Fruit fly (Drosophila melanogaster) whole organism, embryonic: ENCODE measurements around the gene puc.

ENCODE experiments used
- Aef1 ChIP-seq: fragments of 200-800 bp; sonication (Bioruptor generic); IDR thresholded peaks from 3 replicates; pipeline ENCODE4 v1.3.6; 2022; ENCODE audit warnings: missing biosample characterization, missing genetic modification characterization
- B-H1 ChIP-seq: fragments of 200-800 bp; sonication (Bioruptor generic); IDR thresholded peaks from 3 replicates; pipeline ENCODE4 v1.3.6; 2022; ENCODE audit warnings: missing biosample characterization, missing genetic modification characterization
- Blimp-1 ChIP-seq: fragments of 200-800 bp; sonication (Bioruptor generic); optimal IDR thresholded peaks from 3 replicates; lab custom pipeline; 2018; ENCODE audit warnings: missing biosample characterization, missing genetic modification characterization, mild to moderate bottlenecking, moderate library complexity, missing genetic modification reagents
- CG10543 ChIP-seq: fragments of 200-800 bp; sonication (Bioruptor generic); optimal IDR thresholded peaks from 3 replicates; lab custom pipeline; 2017; ENCODE audit warnings: missing biosample characterization, mild to moderate bottlenecking, missing genetic modification characterization, moderate library complexity
- CG11456 ChIP-seq: fragments of 200-800 bp; sonication (Bioruptor generic); IDR thresholded peaks from 3 replicates; pipeline ENCODE4 v1.3.6; 2022; ENCODE audit warnings: missing biosample characterization, missing genetic modification characterization
- CG12104 ChIP-seq: fragments of 200-800 bp; sonication (Bioruptor generic); optimal IDR thresholded peaks from 3 replicates; lab custom pipeline; 2016; ENCODE audit warnings: missing biosample characterization, missing genetic modification characterization
- CG13775 ChIP-seq: fragments of 200-800 bp; sonication (Bioruptor generic); optimal IDR thresholded peaks from 3 replicates; lab custom pipeline; 2017; ENCODE audit warnings: missing biosample characterization, mild to moderate bottlenecking, missing genetic modification characterization
- CG14441 ChIP-seq: fragments of 200-800 bp; sonication (Bioruptor generic); IDR thresholded peaks from 2 replicates; pipeline ENCODE4 v1.3.6; 2022; ENCODE audit warnings: missing biosample characterization, missing genetic modification characterization
- CG15011 ChIP-seq: fragments of 200-800 bp; sonication (Bioruptor generic); optimal IDR thresholded peaks from 3 replicates; lab custom pipeline; 2018; ENCODE audit warnings: missing biosample characterization, mild to moderate bottlenecking, missing genetic modification characterization
- CG15479 ChIP-seq: fragments of 200-800 bp; sonication (Bioruptor generic); optimal IDR thresholded peaks from 3 replicates; lab custom pipeline; 2019; ENCODE audit warnings: missing biosample characterization, mild to moderate bottlenecking, missing genetic modification characterization, moderate library complexity
- CG16779 ChIP-seq: fragments of 200-800 bp; sonication (Bioruptor generic); IDR thresholded peaks from 2 replicates; pipeline ENCODE4 v1.3.6; 2022; ENCODE audit warnings: missing biosample characterization, missing genetic modification characterization
- CG18599 ChIP-seq: fragments of 200-800 bp; sonication (Bioruptor generic); optimal IDR thresholded peaks from 3 replicates; lab custom pipeline; 2017; ENCODE audit warnings: missing biosample characterization, missing genetic modification characterization, mild to moderate bottlenecking, moderate library complexity, missing genetic modification reagents
- CG2199 ChIP-seq: fragments of 200-800 bp; sonication (Bioruptor generic); IDR thresholded peaks from 3 replicates; pipeline ENCODE4 v1.3.6; 2022; ENCODE audit warnings: missing biosample characterization, missing genetic modification characterization
- CG3281 ChIP-seq: fragments of 200-800 bp; sonication (Bioruptor generic); optimal IDR thresholded peaks from 3 replicates; lab custom pipeline; 2017; ENCODE audit warnings: missing biosample characterization, mild to moderate bottlenecking, missing genetic modification characterization
- CG4854 ChIP-seq: fragments of 200-800 bp; sonication (Bioruptor generic); optimal IDR thresholded peaks from 2 replicates; lab custom pipeline; 2016; ENCODE audit warnings: missing biosample characterization, missing genetic modification characterization, inconsistent platforms
- CG7357 ChIP-seq: fragments of 200-800 bp; sonication (Bioruptor generic); IDR thresholded peaks from 3 replicates; pipeline ENCODE4 v1.3.6; 2022; ENCODE audit warnings: missing biosample characterization, missing genetic modification characterization
- CG7963 ChIP-seq: fragments of 200-800 bp; sonication (Bioruptor generic); IDR thresholded peaks from 3 replicates; pipeline ENCODE4 v1.3.6; 2022; ENCODE audit warnings: missing biosample characterization, missing genetic modification characterization; ENCODE audit not compliant: partially characterized antibody
- CG8281 ChIP-seq: fragments of 200-800 bp; sonication (Bioruptor generic); optimal IDR thresholded peaks from 2 replicates; lab custom pipeline; 2018; ENCODE audit warnings: missing biosample characterization, mild to moderate bottlenecking, missing genetic modification characterization, moderate library complexity
- CG8924 ChIP-seq: fragments of 200-800 bp; optimal IDR thresholded peaks from 3 replicates; lab custom pipeline; 2019; ENCODE audit warnings: missing biosample characterization, mild to moderate bottlenecking, missing genetic modification characterization, moderate library complexity
- D19A ChIP-seq: fragments of 200-800 bp; optimal IDR thresholded peaks from 3 replicates; lab custom pipeline; 2019; ENCODE audit warnings: missing biosample characterization, mild to moderate bottlenecking, missing genetic modification characterization, moderate library complexity
- Eip74EF ChIP-seq, 2 experiments: fragments of 200-800 bp in 1 of 2; fragments of >200 bp in 1 of 2; sonication (Bioruptor generic) in 1 of 2; optimal IDR thresholded peaks; 2 replicates each; lab custom pipeline; 2017 to 2019; ENCODE audit warnings: missing biosample characterization in 2 of 2, missing genetic modification characterization in 2 of 2, mild to moderate bottlenecking in 1 of 2, moderate library complexity in 1 of 2
- Fer2 ChIP-seq: fragments of 200-800 bp; sonication (Bioruptor generic); optimal IDR thresholded peaks from 2 replicates; lab custom pipeline; 2018; ENCODE audit warnings: missing biosample characterization, mild to moderate bottlenecking, missing genetic modification characterization, moderate library complexity
- GATAe ChIP-seq: fragments of 200-800 bp; sonication (Bioruptor generic); conservative IDR thresholded peaks from 2 replicates; pipeline ENCODE4 v1.3.6; 2022; ENCODE audit warnings: missing biosample characterization, missing genetic modification characterization
- Hr78 ChIP-seq, 2 experiments: fragments of 200-800 bp in 1 of 2; fragments of >200 bp in 1 of 2; sonication (Bioruptor generic) in 1 of 2; optimal IDR thresholded peaks; 2 replicates each; lab custom pipeline; 2017 to 2019; ENCODE audit warnings: missing biosample characterization in 2 of 2, missing genetic modification characterization in 2 of 2, mild to moderate bottlenecking in 1 of 2, moderate library complexity in 1 of 2
- Med ChIP-seq: fragments of 200-800 bp; sonication (Bioruptor generic); peaks from one replicate; lab custom pipeline; 2016; ENCODE audit warnings: missing biosample characterization, missing genetic modification characterization, mild to moderate bottlenecking, inconsistent platforms, moderate library complexity
- Nf-YB ChIP-seq: fragments of 200-800 bp; sonication (Bioruptor generic); optimal IDR thresholded peaks from 3 replicates; lab custom pipeline; 2019; ENCODE audit warnings: missing biosample characterization, mild to moderate bottlenecking, missing genetic modification characterization, moderate library complexity
- Nf-YC ChIP-seq: fragments of 200-800 bp; optimal IDR thresholded peaks from 3 replicates; lab custom pipeline; 2019; ENCODE audit warnings: missing biosample characterization, mild to moderate bottlenecking, missing genetic modification characterization, moderate library complexity
- ac ChIP-seq: fragments of 200-800 bp; sonication (Bioruptor generic); optimal IDR thresholded peaks from 3 replicates; lab custom pipeline; 2017; ENCODE audit warnings: missing biosample characterization, mild to moderate bottlenecking, missing genetic modification characterization
- aop ChIP-seq: fragments of 200-800 bp; sonication (Bioruptor generic); IDR thresholded peaks from 2 replicates; pipeline ENCODE4 v1.3.6; 2022; ENCODE audit warnings: missing biosample characterization, missing genetic modification characterization
- ara ChIP-seq: fragments of 200-800 bp; sonication (Bioruptor generic); IDR thresholded peaks from 2 replicates; pipeline ENCODE4 v1.3.6; 2022; ENCODE audit warnings: missing biosample characterization, missing genetic modification characterization
- cg ChIP-seq: fragments of 200-800 bp; sonication (Bioruptor generic); optimal IDR thresholded peaks from 3 replicates; lab custom pipeline; 2019; ENCODE audit warnings: missing biosample characterization, mild to moderate bottlenecking, missing genetic modification characterization, moderate library complexity
- crol ChIP-seq: fragments of 200-800 bp; sonication (Bioruptor generic); IDR thresholded peaks from 2 replicates; pipeline ENCODE4 v1.3.6; 2022; ENCODE audit warnings: missing biosample characterization, missing genetic modification characterization
- exex ChIP-seq: fragments of 200-800 bp; sonication (Bioruptor generic); optimal IDR thresholded peaks from 4 replicates; lab custom pipeline; 2018; ENCODE audit warnings: missing biosample characterization, mild to moderate bottlenecking, missing genetic modification characterization, moderate library complexity
- ftz-f1 ChIP-seq: fragments of 200-800 bp; sonication (Bioruptor generic); optimal IDR thresholded peaks from 2 replicates; lab custom pipeline; 2016; ENCODE audit warnings: missing biosample characterization, missing genetic modification characterization
- gcm ChIP-seq: fragments of 200-800 bp; sonication (Bioruptor generic); optimal IDR thresholded peaks from 2 replicates; lab custom pipeline; 2019; ENCODE audit warnings: missing biosample characterization, mild to moderate bottlenecking, missing genetic modification characterization, moderate library complexity
- grn ChIP-seq: fragments of 200-800 bp; sonication (Bioruptor generic); optimal IDR thresholded peaks from 3 replicates; lab custom pipeline; 2017; ENCODE audit warnings: missing biosample characterization, missing genetic modification characterization
- kay ChIP-seq: fragments of 200-800 bp; sonication (Bioruptor generic); optimal IDR thresholded peaks from 2 replicates; lab custom pipeline; 2016; ENCODE audit warnings: missing biosample characterization, missing genetic modification characterization
- lbe ChIP-seq: fragments of 200-800 bp; sonication (Bioruptor generic); optimal IDR thresholded peaks from 2 replicates; lab custom pipeline; 2016; ENCODE audit warnings: missing biosample characterization, mild to moderate bottlenecking, missing genetic modification characterization
- pros ChIP-seq: fragments of 200-800 bp; sonication (Bioruptor generic); optimal IDR thresholded peaks from 3 replicates; lab custom pipeline; 2019; ENCODE audit warnings: missing biosample characterization, mild to moderate bottlenecking, missing genetic modification characterization, moderate library complexity
- sens ChIP-seq: fragments of 200-800 bp; sonication (Bioruptor generic); peaks from one replicate; lab custom pipeline; 2016; ENCODE audit warnings: missing biosample characterization, missing genetic modification characterization
- sim ChIP-seq: fragments of 200-800 bp; sonication (Bioruptor generic); IDR thresholded peaks from 2 replicates; pipeline ENCODE4 v1.3.6; 2022; ENCODE audit warnings: missing biosample characterization, missing genetic modification characterization
- toy ChIP-seq: fragments of 200-800 bp; sonication (Bioruptor generic); IDR thresholded peaks from 2 replicates; pipeline ENCODE4 v1.3.6; 2022; ENCODE audit warnings: missing biosample characterization, missing genetic modification characterization

Gene puc

dm6 chr3R:8127151-8127690 lies 22.1 kb downstream of the puc start:
- TF ChIP-seq gcm (GFP tag; lab: Kevin White, UChicago) (peak; percentile 74), ftz-f1 (no peak), CG15479 (GFP tag; lab: Kevin White, UChicago) (peak; percentile 56), CG12104 (GFP tag; lab: Kevin White, UChicago) (no peak), Eip74EF (GFP tag; optimal IDR thresholded peaks at IDR 0.05; lab: Kevin White, UChicago) (peak in 1 of 2 experiments; percentile 79), CG4854 (GFP tag; lab: Kevin White, UChicago) (no peak), Hr78 (GFP tag; optimal IDR thresholded peaks at IDR 0.05; lab: Kevin White, UChicago) (peak in 1 of 2 experiments; percentile 71), CG2199 (GFP tag; lab: Robert Waterston, UW) (0 out of 3 replicates have a peak, but pooled peaks have one; percentile 43), Med (GFP tag; lab: Kevin White, UChicago) (peak; percentile 61), kay (GFP tag; lab: Kevin White, UChicago) (peak; percentile 62), CG14441 (no peak), sens (GFP tag; lab: Kevin White, UChicago) (peak; percentile 77)

- TF ChIP-seq toy (GFP tag; lab: Robert Waterston, UW) (no peak), sens (GFP tag; lab: Kevin White, UChicago) (peak; percentile 27)
Observed at dm6 chr3R:8132398-8132797, 27.3 kb downstream of the puc start.

DNA sequence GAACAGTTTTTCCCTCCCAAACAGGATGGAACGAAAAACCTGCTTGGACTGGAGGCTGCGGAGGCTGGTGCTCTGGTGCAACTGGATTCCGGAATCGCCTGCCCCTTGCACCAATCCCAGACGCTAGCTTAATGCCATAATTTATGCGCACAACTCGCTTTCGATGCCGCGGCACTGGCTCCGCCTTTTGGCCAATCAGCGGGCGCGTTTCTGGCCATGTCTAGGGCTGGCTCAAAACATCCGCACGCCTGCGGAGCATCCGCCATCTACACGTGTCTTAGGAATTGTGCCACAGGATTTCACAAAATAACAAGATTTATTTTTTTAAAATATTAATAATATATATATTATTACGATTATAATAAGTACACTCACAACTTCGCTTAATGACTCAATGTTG lies 29.4 kb downstream of the puc start:
- TF ChIP-seq exex: no peak
- peak; percentile 84 for TF ChIP-seq Nf-YC
- TF ChIP-seq CG11456: 0 out of 3 replicates have a peak, but pooled peaks have one; percentile 12
- TF ChIP-seq CG8924 (tag; lab: Kevin White, UChicago): no peak
- TF ChIP-seq Nf-YB: peak; percentile 92
- no peak for TF ChIP-seq CG10543
- TF ChIP-seq Fer2 (tag; lab: Kevin White, UChicago): no peak
- no peak for TF ChIP-seq ac (GFP tag; lab: Kevin White, UChicago)
- no peak for TF ChIP-seq B-H1 (GFP tag; lab: Robert Waterston, UW)
- TF ChIP-seq CG18599 (GFP tag; lab: Kevin White, UChicago): no peak
- peak; percentile 30 for TF ChIP-seq sens (GFP tag; lab: Kevin White, UChicago)
- peak; percentile 88 for TF ChIP-seq CG13775 (GFP tag; lab: Kevin White, UChicago)
- TF ChIP-seq ara: no peak
- TF ChIP-seq CG3281 (GFP tag; lab: Kevin White, UChicago): no peak

dm6 chr3R:8138095-8138494 lies 33.0 kb downstream of the puc start:
- TF ChIP-seq GATAe (GFP tag; lab: Robert Waterston, UW) (no peak), CG8281 (no peak), crol (peak; percentile 67), lbe (GFP tag; lab: Kevin White, UChicago) (no peak), CG16779 (GFP tag; lab: Robert Waterston, UW) (no peak), cg (GFP tag; lab: Kevin White, UChicago) (peak; percentile 30), pros (GFP tag; lab: Kevin White, UChicago) (peak; percentile 25), D19A (tag; lab: Kevin White, UChicago) (no peak), CG7963 (GFP tag; lab: Robert Waterston, UW) (no peak), Blimp-1 (GFP tag; lab: Kevin White, UChicago) (peak; percentile 63), sim (GFP tag; lab: Robert Waterston, UW) (no peak), CG7357 (no peak), Aef1 (GFP tag; lab: Robert Waterston, UW) (no peak), CG15011 (GFP tag; lab: Kevin White, UChicago) (no peak), Nf-YB (no peak), grn (GFP tag; lab: Kevin White, UChicago) (peak; percentile 87), aop (GFP tag; lab: Robert Waterston, UW) (no peak)
- TF ChIP-seq, all 482 proteins: peak for 5
